Worm (Caenorhabditis elegans) whole organism, L4 larva: ENCODE measurements around the gene ztf-8.

ENCODE experiments used
- ceh-28 ChIP-seq: fragments of 150-350 bp; optimal IDR thresholded peaks from 2 replicates; lab custom pipeline; 2014; ENCODE audit warnings: missing biosample characterization, missing genetic modification reagents, missing genetic modification characterization
- ces-1 ChIP-seq: fragments of 150-350 bp; sonication (generic microtip); optimal IDR thresholded peaks from 4 replicates; lab custom pipeline; 2014; ENCODE audit warnings: missing biosample characterization, missing genetic modification reagents, missing genetic modification characterization
- lin-15B ChIP-seq: fragments of 150-350 bp; sonication (generic microtip); optimal IDR thresholded peaks from 3 replicates; lab custom pipeline; 2014; ENCODE audit warnings: missing biosample characterization, missing genetic modification characterization
- madf-5 ChIP-seq, 2 experiments: fragments of 200-800 bp; sonication (Bioruptor generic); IDR thresholded peaks; 2 replicates each; pipeline ENCODE4 v1.3.6; 2022; ENCODE audit warnings: missing compliant biosample characterization in 2 of 2, missing genetic modification characterization in 2 of 2
- nhr-25 ChIP-seq: sonication (generic microtip); optimal IDR thresholded peaks from 2 replicates; lab custom pipeline; 2017; ENCODE audit warnings: missing genetic modification characterization, mild to moderate bottlenecking, missing compliant biosample characterization, antibody characterized with exemption, moderate library complexity, borderline replicate concordance; ENCODE audit not compliant: insufficient read depth
- snpc-4 ChIP-seq: fragments of 150-350 bp; optimal IDR thresholded peaks from 2 replicates; lab custom pipeline; 2014; ENCODE audit warnings: missing biosample characterization, missing genetic modification characterization

DNA sequence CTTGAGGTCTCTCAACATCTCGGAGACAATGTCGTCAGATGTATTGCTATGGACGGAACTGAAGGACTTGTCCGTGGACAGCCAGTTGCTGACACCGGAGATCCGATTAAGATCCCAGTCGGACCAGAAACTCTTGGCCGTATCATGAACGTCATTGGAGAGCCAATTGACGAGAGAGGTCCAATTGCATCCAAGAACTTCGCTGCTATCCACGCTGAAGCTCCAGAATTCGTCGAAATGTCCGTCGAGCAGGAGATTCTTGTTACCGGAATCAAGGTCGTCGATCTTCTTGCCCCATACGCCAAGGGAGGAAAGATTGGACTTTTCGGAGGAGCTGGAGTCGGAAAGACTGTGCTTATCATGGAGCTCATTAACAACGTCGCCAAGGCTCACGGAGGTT, 44.4 kb downstream of the ztf-8 start:
- no peak for TF ChIP-seq ces-1 (GFP tag; lab: Kevin White, UChicago)
- no peak for TF ChIP-seq lin-15B (tag; lab: Kevin White, UChicago)
- TF ChIP-seq madf-5 (GFP tag; IDR thresholded peaks at IDR 0.05; lab: Robert Waterston, UW), result no peak
- TF ChIP-seq nhr-25 (tag; lab: Kevin White, UChicago), result no peak
- TF ChIP-seq ceh-28 (tag; lab: Kevin White, UChicago), result no peak
- TF ChIP-seq snpc-4 (tag; lab: Kevin White, UChicago), result no peak
